Fruit fly (Drosophila melanogaster): ENCODE results near the gene CG9525.

The CG9525 gene

DNA sequence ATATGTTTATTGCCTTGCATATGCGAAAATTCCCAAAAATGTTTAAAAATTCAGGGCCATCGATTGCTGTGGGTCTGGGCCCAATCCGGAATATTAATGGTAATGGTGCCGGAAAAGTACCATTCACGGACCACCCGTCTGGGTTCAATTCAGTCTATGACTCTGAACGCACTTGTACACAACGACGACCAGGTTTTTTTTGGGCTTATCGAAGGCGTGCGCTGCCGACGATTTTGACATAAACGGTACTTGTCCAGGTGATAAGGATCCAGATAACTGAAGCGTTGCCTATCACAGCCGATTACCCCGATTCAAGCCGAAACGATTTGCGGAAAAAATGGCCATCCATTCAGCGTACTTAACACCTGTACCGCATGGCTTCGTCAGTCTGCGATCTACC, 29.4 kb upstream of the CG9525 start, which contains the start of gene CG9555 (continued):
- TF ChIP-seq peb (GFP tag; IDR thresholded peaks at IDR 0.05) (no peak), CG17361 (GFP tag; IDR thresholded peaks at IDR 0.05) (no peak), CG34376 (GFP tag; optimal IDR thresholded peaks at IDR 0.05) (peak; percentile 86), lab (GFP tag; optimal IDR thresholded peaks at IDR 0.05) (peak; percentile 15), gem (tag; optimal IDR thresholded peaks at IDR 0.05) (no peak), ci (GFP tag; IDR thresholded peaks at IDR 0.05) (0 out of 3 replicates have a peak, but pooled peaks have one; percentile 14), GATAe (GFP tag; conservative IDR thresholded peaks at IDR 0.05) (peak; percentile 36; the same call in 1 of the 2 replicates), CG9817 (tag; optimal IDR thresholded peaks at IDR 0.05) (no peak), PHDP (tag; optimal IDR thresholded peaks at IDR 0.05) (no peak)

DNA sequence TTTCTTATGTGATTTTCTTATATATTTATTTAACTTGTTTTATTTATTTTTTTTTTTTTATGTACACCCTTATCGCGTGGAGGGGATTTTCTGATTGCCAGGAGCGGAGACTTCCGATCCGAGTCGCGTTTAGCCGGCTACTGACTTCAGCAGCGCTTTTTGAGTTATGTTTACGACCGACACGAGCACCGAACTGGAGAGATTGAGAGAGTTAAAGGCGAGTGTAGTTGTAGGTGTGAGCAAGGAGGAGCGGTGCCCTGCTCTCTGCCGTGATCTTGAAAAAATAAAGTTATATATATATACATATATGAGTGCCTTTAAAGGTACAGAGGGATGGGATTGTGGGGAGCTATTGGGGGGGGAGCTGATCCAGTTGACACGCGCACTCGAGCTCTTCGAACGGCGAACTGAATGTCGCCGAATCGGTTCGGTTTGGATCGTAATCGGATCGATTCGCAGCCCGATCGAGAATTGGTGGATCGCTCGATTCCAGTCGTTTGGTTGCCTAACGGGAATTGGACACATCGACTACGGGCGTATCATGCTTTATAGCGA, 27.0 kb upstream of the CG9525 start, which contains the start of gene rost:
Gene rost, minus strand, starts transcription at position 503 of the 555 bp plus-strand sequence.
- TF ChIP-seq CG17802 (tag; optimal IDR thresholded peaks at IDR 0.05) (no peak), Pdp1 (GFP tag; optimal IDR thresholded peaks at IDR 0.05) (peak in 1 of 2 experiments; percentile 69), CG12769 (tag; optimal IDR thresholded peaks at IDR 0.05) (peak; percentile 94), CG5180 (GFP tag; optimal IDR thresholded peaks at IDR 0.05) (peak; percentile 77), Jarid2 (GFP tag; optimal IDR thresholded peaks at IDR 0.05) (peak; percentile 41), grn (GFP tag; optimal IDR thresholded peaks at IDR 0.05) (peak; percentile 73), cg (GFP tag; optimal IDR thresholded peaks at IDR 0.05) (peak; percentile 22), Deaf1 (tag; optimal IDR thresholded peaks at IDR 0.05) (peak; percentile 94), BtbVII (GFP tag; optimal IDR thresholded peaks at IDR 0.05) (no peak), eve (GFP tag; optimal IDR thresholded peaks at IDR 0.05) (no peak), CG2199 (GFP tag; IDR thresholded peaks at IDR 0.05) (0 out of 3 replicates have a peak, but pooled peaks have one; percentile 22), Hey (tag; optimal IDR thresholded peaks at IDR 0.05) (peak; percentile 82), tll (GFP tag; optimal IDR thresholded peaks at IDR 0.05) (no peak), sd (tag; optimal IDR thresholded peaks at IDR 0.05) (peak; percentile 3), cwo (GFP tag; optimal IDR thresholded peaks at IDR 0.05) (peak; percentile 40), sob (GFP tag; IDR thresholded peaks at IDR 0.05) (no peak), CG12391 (tag; optimal IDR thresholded peaks at IDR 0.05) (no peak), CG10209 (GFP tag; optimal IDR thresholded peaks at IDR 0.05) (no peak), CG9876 (GFP tag; optimal IDR thresholded peaks at IDR 0.05) (no peak), Trl (optimal IDR thresholded peaks at IDR 0.05) (peak; percentile 11 to 57), Trl (GFP tag; optimal IDR thresholded peaks at IDR 0.05) (no peak), CG8765 (GFP tag; IDR thresholded peaks at IDR 0.05) (no peak), HmgZ (tag; optimal IDR thresholded peaks at IDR 0.05) (peak; percentile 44), sug (tag; optimal IDR thresholded peaks at IDR 0.05) (peak; percentile 86), CG10543 (GFP tag; optimal IDR thresholded peaks at IDR 0.05) (peak; percentile 75), Mes4 (GFP tag; optimal IDR thresholded peaks at IDR 0.05) (no peak), klu (GFP tag; IDR thresholded peaks at IDR 0.05) (no peak), gem (tag; optimal IDR thresholded peaks at IDR 0.05) (no peak), lab (GFP tag; optimal IDR thresholded peaks at IDR 0.05) (peak; percentile 25), aop (GFP tag; IDR thresholded peaks at IDR 0.05) (no peak), CG34376 (GFP tag; optimal IDR thresholded peaks at IDR 0.05) (peak; percentile 86), MBD-R2 (GFP tag; IDR thresholded peaks at IDR 0.05) (0 out of 2 replicates have a peak, but pooled peaks have one; percentile 7), corto (GFP tag; optimal IDR thresholded peaks at IDR 0.05) (peak; percentile 51), CG18599 (GFP tag; optimal IDR thresholded peaks at IDR 0.05) (peak; percentile 49), HLH4C (GFP tag; IDR thresholded peaks at IDR 0.05; ENCODE audit: partially characterized antibody) (no peak), CG3838 (GFP tag; optimal IDR thresholded peaks at IDR 0.05) (no peak), CG11456 (GFP tag; IDR thresholded peaks at IDR 0.05) (no peak), CG13894 (tag; optimal IDR thresholded peaks at IDR 0.05) (peak; percentile 46), Eip74EF (GFP tag; optimal IDR thresholded peaks at IDR 0.05) (no peak), nom (GFP tag; optimal IDR thresholded peaks at IDR 0.05) (peak; percentile 57), lbe (GFP tag; optimal IDR thresholded peaks at IDR 0.05) (peak; percentile 54)

All from whole organism, embryonic.